Worm (Caenorhabditis elegans): Measurements from ENCODE around the gene C45B2.2.

Gene C45B2.2

DNA sequence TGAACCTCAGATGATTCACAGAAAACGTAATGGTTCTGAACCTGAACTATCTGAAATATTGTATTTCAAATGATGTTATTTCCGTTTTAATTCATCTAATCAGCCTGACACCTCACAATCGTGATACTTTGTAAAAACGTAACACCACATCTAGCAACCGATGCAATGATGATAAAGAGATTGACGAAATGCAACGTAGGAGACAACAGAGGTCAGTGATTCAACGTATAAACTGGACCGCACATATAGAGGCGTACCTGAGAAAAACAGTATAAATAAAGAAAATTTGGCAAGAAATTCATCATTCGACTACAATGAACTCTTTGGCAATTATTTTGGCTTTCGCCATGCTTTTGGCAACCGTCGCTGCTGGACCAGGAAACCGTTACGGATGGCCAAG lies at the start of gene C45B2.2:
Gene C45B2.2, plus strand, starts transcription at position 301 of the 400 bp plus-strand sequence.
- TF ChIP-seq ztf-11 (tag; optimal IDR thresholded peaks at IDR 0.05) (no peak), gmeb-1 (tag; optimal IDR thresholded peaks at IDR 0.05) (no peak), unc-62 (GFP tag; optimal IDR thresholded peaks at IDR 0.05) (no peak), snpc-4 (tag; optimal IDR thresholded peaks at IDR 0.05) (no peak), lsy-2 (tag; optimal IDR thresholded peaks at IDR 0.05) (no peak), mbf-1 (tag; optimal IDR thresholded peaks at IDR 0.05) (no peak), Y55F3AM.14 (GFP tag; optimal IDR thresholded peaks at IDR 0.05) (no peak), mab-5 (tag; optimal IDR thresholded peaks at IDR 0.05) (no peak), dmd-4 (tag; optimal IDR thresholded peaks at IDR 0.05) (no peak), lin-11 (tag; optimal IDR thresholded peaks at IDR 0.05) (no peak), F13H6.1 (tag; optimal IDR thresholded peaks at IDR 0.05) (no peak), ztf-4 (tag; optimal IDR thresholded peaks at IDR 0.05) (no peak), mdl-1 (tag; optimal IDR thresholded peaks at IDR 0.05) (no peak), nhr-11 (tag; optimal IDR thresholded peaks at IDR 0.05) (no peak), nhr-25 (tag; optimal IDR thresholded peaks at IDR 0.05) (no peak), ceh-82 (tag; optimal IDR thresholded peaks at IDR 0.05) (no peak), unc-39 (tag; optimal IDR thresholded peaks at IDR 0.05) (no peak), ZK546.5 (tag; optimal IDR thresholded peaks at IDR 0.05) (no peak)

DNA sequence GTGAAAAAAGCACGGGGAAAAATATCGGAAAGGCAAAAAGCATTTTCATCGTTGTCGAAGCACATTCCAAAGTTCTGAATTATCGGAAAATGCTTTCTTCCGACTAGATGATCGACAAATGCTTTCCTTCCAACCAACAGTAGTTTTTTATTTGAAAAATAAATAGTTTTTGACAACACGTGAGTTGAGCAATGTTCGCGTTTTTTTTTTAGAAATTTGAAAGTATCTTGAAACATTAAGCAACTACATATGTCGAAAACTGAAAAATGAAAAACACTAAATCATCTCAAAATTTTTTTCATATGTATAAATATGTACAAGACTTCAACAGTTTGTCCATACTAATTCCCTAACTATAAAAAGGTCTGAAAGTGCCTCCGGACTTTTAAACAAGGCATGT lies 45.0 kb upstream of the C45B2.2 start, which contains the start of gene hsp-25:
Gene hsp-25, minus strand, starts transcription at position 101 of the 400 bp plus-strand sequence.
- TF ChIP-seq gmeb-1 (tag; optimal IDR thresholded peaks at IDR 0.05) = no peak
- TF ChIP-seq nhr-10 (tag; optimal IDR thresholded peaks at IDR 0.05) = no peak
- no peak for TF ChIP-seq peb-1 (tag; optimal IDR thresholded peaks at IDR 0.05)
- no peak for TF ChIP-seq lin-11 (tag; optimal IDR thresholded peaks at IDR 0.05)

DNA sequence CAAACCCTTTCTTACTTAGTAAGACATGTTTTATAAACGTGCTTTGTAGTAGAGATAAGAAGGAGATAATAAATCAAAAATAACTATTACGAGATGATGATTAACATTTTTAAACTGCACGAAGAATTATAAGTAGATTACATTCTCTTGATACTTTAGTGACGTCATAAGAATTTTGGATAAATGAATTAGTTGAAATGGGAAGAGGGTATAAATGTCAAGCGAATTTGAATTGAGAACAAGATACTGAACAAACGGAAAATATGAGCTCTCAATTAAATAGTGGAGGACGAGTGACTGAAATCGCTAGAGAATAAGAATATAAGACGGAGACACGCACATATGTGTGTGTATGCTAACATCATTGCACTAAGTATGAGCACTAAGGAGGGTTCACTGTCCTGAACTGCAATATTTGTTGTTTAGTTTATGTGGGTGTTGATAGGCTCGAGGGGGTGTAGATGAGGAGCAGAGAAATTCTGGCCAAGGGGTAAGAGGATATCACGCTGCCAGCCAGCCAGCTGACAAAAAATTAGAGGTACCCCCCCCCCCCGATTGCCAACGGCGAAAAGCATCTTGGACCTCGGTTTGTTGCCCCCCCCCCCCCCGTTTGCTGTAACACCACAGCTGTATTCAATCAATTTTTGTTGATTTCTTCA lies 44.0 kb upstream of the C45B2.2 start:
- TF ChIP-seq ztf-4 (tag; optimal IDR thresholded peaks at IDR 0.05) (peak; percentile 44), nhr-12 (tag; optimal IDR thresholded peaks at IDR 0.05) (no peak), lsy-2 (tag; optimal IDR thresholded peaks at IDR 0.05) (peak in 1 of 2 experiments; percentile 27), C34F6.9 (tag; optimal IDR thresholded peaks at IDR 0.05) (peak; percentile 20), F13H6.1 (tag; optimal IDR thresholded peaks at IDR 0.05) (no peak), gmeb-1 (tag; optimal IDR thresholded peaks at IDR 0.05) (no peak), ceh-16 (tag; optimal IDR thresholded peaks at IDR 0.05) (no peak), crh-2 (tag; optimal IDR thresholded peaks at IDR 0.05) (peak; percentile 48)

DNA sequence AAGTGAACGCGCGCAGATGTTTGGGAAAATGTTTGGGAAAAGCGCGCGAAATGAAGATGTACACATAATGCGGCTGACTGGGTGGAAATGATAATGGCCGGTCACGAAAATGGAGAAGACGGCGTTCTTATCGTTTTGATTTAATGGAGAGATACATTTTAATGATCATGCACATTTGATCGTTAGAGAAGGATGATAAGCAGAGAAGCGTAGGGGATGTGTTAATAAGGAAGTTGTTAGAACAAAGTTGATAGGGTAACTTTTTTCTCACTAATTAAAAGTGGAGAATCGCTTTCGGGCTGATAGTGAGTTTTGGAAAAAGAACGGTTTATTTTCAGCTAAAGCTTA lies 43.5 kb upstream of the C45B2.2 start:
- TF ChIP-seq crh-2 (tag; optimal IDR thresholded peaks at IDR 0.05) = peak; percentile 8
- TF ChIP-seq fos-1 (tag; optimal IDR thresholded peaks at IDR 0.05) = peak; percentile 15
- no peak for TF ChIP-seq skn-1 (tag; optimal IDR thresholded peaks at IDR 0.05)

DNA sequence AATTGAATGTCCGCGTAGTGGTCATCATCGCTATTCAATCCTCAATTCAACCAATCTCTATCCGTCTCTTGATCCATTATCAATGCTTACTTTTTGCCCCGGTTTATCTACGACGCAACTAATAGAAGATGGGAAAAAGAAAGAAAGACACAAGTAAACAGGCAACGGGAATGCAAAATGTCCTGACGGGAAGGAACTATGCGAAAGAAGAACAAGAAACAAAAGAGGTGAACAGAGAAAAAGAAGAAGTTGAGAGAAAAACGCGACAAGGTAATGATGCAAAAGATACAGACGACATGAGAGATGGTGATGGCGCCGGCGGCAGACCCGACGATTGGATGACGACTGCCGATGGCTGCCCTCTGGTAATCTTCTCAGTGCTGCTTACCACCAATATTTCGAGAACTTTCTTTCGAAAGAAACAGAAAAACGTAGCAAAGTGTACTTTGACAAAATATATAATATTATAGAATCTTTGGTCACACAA lies 42.5 kb upstream of the C45B2.2 start:
- no peak for TF ChIP-seq ceh-16 (tag; optimal IDR thresholded peaks at IDR 0.05)
- TF ChIP-seq sem-4 (tag; optimal IDR thresholded peaks at IDR 0.05) = peak; percentile 86
- TF ChIP-seq ZK546.5 (tag; optimal IDR thresholded peaks at IDR 0.05) = no peak
- no peak for TF ChIP-seq zag-1 (tag; optimal IDR thresholded peaks at IDR 0.05)
- peak; percentile 83 for TF ChIP-seq nhr-21 (tag; optimal IDR thresholded peaks at IDR 0.05)
- no peak for TF ChIP-seq nhr-11 (tag; optimal IDR thresholded peaks at IDR 0.05)
- no peak for TF ChIP-seq elt-1 (tag; optimal IDR thresholded peaks at IDR 0.05)
- no peak for TF ChIP-seq lin-39 (tag; optimal IDR thresholded peaks at IDR 0.05)
- TF ChIP-seq lin-13 (GFP tag; optimal IDR thresholded peaks at IDR 0.05) = peak; percentile 64
- no peak for TF ChIP-seq snpc-4 (tag; optimal IDR thresholded peaks at IDR 0.05)
- TF ChIP-seq unc-55 (GFP tag; optimal IDR thresholded peaks at IDR 0.05) = peak; percentile 10
- TF ChIP-seq ztf-4 (tag; optimal IDR thresholded peaks at IDR 0.05) = peak; percentile 78
- TF ChIP-seq egl-27 (tag; optimal IDR thresholded peaks at IDR 0.05) = peak; percentile 75
- no peak for TF ChIP-seq nhr-23 (tag; optimal IDR thresholded peaks at IDR 0.05)
- TF ChIP-seq nhr-237 (tag; optimal IDR thresholded peaks at IDR 0.05) = no peak
- TF ChIP-seq R02D3.7 (tag; optimal IDR thresholded peaks at IDR 0.05) = no peak
- TF ChIP-seq aly-2 (tag; optimal IDR thresholded peaks at IDR 0.05) = no peak
- peak; percentile 59 for TF ChIP-seq blmp-1 (tag; optimal IDR thresholded peaks at IDR 0.05; ENCODE audit: insufficient read depth)
- TF ChIP-seq elt-3 (tag; optimal IDR thresholded peaks at IDR 0.05) = no peak
- TF ChIP-seq C34F6.9 (tag; optimal IDR thresholded peaks at IDR 0.05) = peak; percentile 44
- TF ChIP-seq dmd-4 (tag; optimal IDR thresholded peaks at IDR 0.05) = no peak
- TF ChIP-seq sma-9 (GFP tag; optimal IDR thresholded peaks at IDR 0.05) = peak; percentile 86
- TF ChIP-seq sma-9 (tag; optimal IDR thresholded peaks at IDR 0.05) = no peak
- TF ChIP-seq crh-2 (tag; optimal IDR thresholded peaks at IDR 0.05) = peak; percentile 82
- no peak for TF ChIP-seq unc-62 (GFP tag; optimal IDR thresholded peaks at IDR 0.05)
- peak; percentile 90 for TF ChIP-seq sma-3 (GFP tag; optimal IDR thresholded peaks at IDR 0.05)
- no peak for TF ChIP-seq nhr-77 (tag; optimal IDR thresholded peaks at IDR 0.05)
- no peak for TF ChIP-seq ztf-11 (tag; optimal IDR thresholded peaks at IDR 0.05)
- TF ChIP-seq ceh-82 (tag; optimal IDR thresholded peaks at IDR 0.05) = no peak
- peak; percentile 75 for TF ChIP-seq ama-1 (optimal IDR thresholded peaks at IDR 0.05)
- peak; percentile 25 for TF ChIP-seq nhr-10 (tag; optimal IDR thresholded peaks at IDR 0.05)
